Fruit fly (Drosophila melanogaster): ENCODE data around the gene CG31815.

The CG31815 gene

DNA sequence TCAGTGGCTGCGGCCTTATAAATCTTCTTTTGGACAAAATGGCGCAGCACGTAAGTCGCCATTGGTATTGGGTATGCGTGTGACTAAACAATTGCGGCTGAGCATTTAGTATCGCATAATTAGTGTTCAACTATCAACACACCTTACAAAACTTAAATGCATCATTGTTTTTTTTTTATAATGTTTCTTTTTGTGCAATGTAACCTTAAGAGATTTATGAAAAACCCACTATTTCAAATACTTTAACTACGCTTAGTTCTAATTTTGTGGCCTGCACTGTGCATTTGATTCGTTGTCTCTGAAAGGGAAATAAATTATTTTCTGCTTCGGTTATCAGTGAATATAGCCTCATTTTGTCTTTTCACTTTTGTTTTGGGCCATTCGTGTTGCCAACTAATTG, 38.3 kb downstream of the CG31815 start (continued):
- peak; percentile 43 for TF ChIP-seq CG14710 (tag; optimal IDR thresholded peaks at IDR 0.05)
- no peak for TF ChIP-seq CG12104 (GFP tag; optimal IDR thresholded peaks at IDR 0.05)
- TF ChIP-seq unpg (GFP tag; optimal IDR thresholded peaks at IDR 0.05) = peak; percentile 79
- TF ChIP-seq repo (GFP tag; optimal IDR thresholded peaks at IDR 0.05) = no peak
- peak; percentile 54 for TF ChIP-seq CG7786 (GFP tag; optimal IDR thresholded peaks at IDR 0.05)
- TF ChIP-seq ase (GFP tag; IDR thresholded peaks at IDR 0.05) = no peak
- peak; percentile 16 for TF ChIP-seq CG12744 (GFP tag; optimal IDR thresholded peaks at IDR 0.05)
- TF ChIP-seq ap (GFP tag; IDR thresholded peaks at IDR 0.05) = peak; percentile 31; the same call in 1 of the 2 replicates
- peak; percentile 68; the same call in 1 of the 2 replicates for TF ChIP-seq CG32532 (GFP tag; IDR thresholded peaks at IDR 0.05)
- TF ChIP-seq CG10462 (GFP tag; optimal IDR thresholded peaks at IDR 0.05) = no peak
- TF ChIP-seq CG14441 (GFP tag; IDR thresholded peaks at IDR 0.05) = peak; percentile 60; the same call in 1 of the 2 replicates
- peak; percentile 75 for TF ChIP-seq CG7839 (tag; optimal IDR thresholded peaks at IDR 0.05)
- TF ChIP-seq eve (GFP tag; optimal IDR thresholded peaks at IDR 0.05) = peak in 1 of 2 experiments; percentile 70
- TF ChIP-seq CG7556 (GFP tag; optimal IDR thresholded peaks at IDR 0.05) = peak; percentile 65
- TF ChIP-seq Dll (GFP tag; IDR thresholded peaks at IDR 0.05; ENCODE audit: partially characterized antibody) = no peak
- peak; percentile 27; the same call in 1 of the 2 replicates for TF ChIP-seq bowl (GFP tag; IDR thresholded peaks at IDR 0.05)
- peak; percentile 85 for TF ChIP-seq row (GFP tag; IDR thresholded peaks at IDR 0.05)
- TF ChIP-seq scrt (GFP tag; optimal IDR thresholded peaks at IDR 0.05) = peak; percentile 59
- TF ChIP-seq CG10366 (GFP tag; IDR thresholded peaks at IDR 0.05) = peak; percentile 35; the same call in 1 of the 2 replicates
- peak; percentile 51 for TF ChIP-seq dmrt11E (tag; optimal IDR thresholded peaks at IDR 0.05)
- peak; percentile 4 for TF ChIP-seq Spps (tag; optimal IDR thresholded peaks at IDR 0.05)
- no peak for TF ChIP-seq ash1 (GFP tag; optimal IDR thresholded peaks at IDR 0.05)
- peak; percentile 37 for TF ChIP-seq CG12942 (GFP tag; optimal IDR thresholded peaks at IDR 0.05)
- 0 out of 3 replicates have a peak, but pooled peaks have one; percentile 58 for TF ChIP-seq Mrtf (GFP tag; IDR thresholded peaks at IDR 0.05)
- TF ChIP-seq D19B (GFP tag; optimal IDR thresholded peaks at IDR 0.05) = peak; percentile 36
- peak; percentile 53 for TF ChIP-seq CG15514 (GFP tag; optimal IDR thresholded peaks at IDR 0.05)
- no peak for TF ChIP-seq gro (GFP tag; optimal IDR thresholded peaks at IDR 0.05)
- TF ChIP-seq Ssrp (tag; optimal IDR thresholded peaks at IDR 0.05) = peak; percentile 41
- TF ChIP-seq D19A (tag; optimal IDR thresholded peaks at IDR 0.05) = peak; percentile 39
- peak; percentile 48 for TF ChIP-seq CG10209 (GFP tag; optimal IDR thresholded peaks at IDR 0.05)
- TF ChIP-seq CG30431 (GFP tag; optimal IDR thresholded peaks at IDR 0.05) = peak; percentile 24
- no peak for TF ChIP-seq bbx (GFP tag; IDR thresholded peaks at IDR 0.05; ENCODE audit: partially characterized antibody)
- peak; percentile 0 for TF ChIP-seq trem (tag; optimal IDR thresholded peaks at IDR 0.05)
- peak; percentile 53 for TF ChIP-seq bcd (GFP tag; optimal IDR thresholded peaks at IDR 0.05)
- no peak for TF ChIP-seq hbn (GFP tag; IDR thresholded peaks at IDR 0.05; ENCODE audit: partially characterized antibody)
- peak; percentile 42 for TF ChIP-seq caup (GFP tag; optimal IDR thresholded peaks at IDR 0.05; ENCODE audit: severe bottlenecking)
- TF ChIP-seq CG16863 (GFP tag; optimal IDR thresholded peaks at IDR 0.05) = peak; percentile 37
- peak; percentile 82 for TF ChIP-seq Sox102F (GFP tag; optimal IDR thresholded peaks at IDR 0.05)
- TF ChIP-seq Xrp1 (GFP tag; IDR thresholded peaks at IDR 0.05) = peak; percentile 73
- peak; percentile 36; the same call in 1 of the 2 replicates for TF ChIP-seq seq (GFP tag; IDR thresholded peaks at IDR 0.05)
- TF ChIP-seq CG14014 (GFP tag; IDR thresholded peaks at IDR 0.05) = peak; percentile 67
- TF ChIP-seq Bteb2 (GFP tag; optimal IDR thresholded peaks at IDR 0.05) = peak; percentile 30
- TF ChIP-seq CG10321 (GFP tag; IDR thresholded peaks at IDR 0.05) = no peak
- TF ChIP-seq CHES-1-like (GFP tag; optimal IDR thresholded peaks at IDR 0.05) = peak; percentile 42
- peak; percentile 65 for TF ChIP-seq vvl (GFP tag; IDR thresholded peaks at IDR 0.05)
- TF ChIP-seq CG1603 (tag; optimal IDR thresholded peaks at IDR 0.05) = peak; percentile 56
- peak; percentile 51; the same call in 1 of the 3 replicates for TF ChIP-seq zfh1 (GFP tag; IDR thresholded peaks at IDR 0.05)
- peak; percentile 49 for TF ChIP-seq CG15696 (tag; optimal IDR thresholded peaks at IDR 0.05)
- TF ChIP-seq Sry-δ (GFP tag; optimal IDR thresholded peaks at IDR 0.05) = peak; percentile 5
- TF ChIP-seq CG9437 (GFP tag; optimal IDR thresholded peaks at IDR 0.05) = peak; percentile 48
